Worm (Caenorhabditis elegans) whole organism, late embryonic: ENCODE data around the gene sod-5.

Source experiments
- ahr-1 ChIP-seq: sonication (generic microtip); optimal IDR thresholded peaks from 2 replicates; lab custom pipeline; 2016; ENCODE audit warnings: missing genetic modification characterization, missing compliant biosample characterization
- ceh-14 ChIP-seq: sonication (generic microtip); optimal IDR thresholded peaks from 2 replicates; lab custom pipeline; 2016; ENCODE audit warnings: missing genotype, missing genetic modification characterization, missing compliant biosample characterization
- ceh-18 ChIP-seq: sonication (generic microtip); optimal IDR thresholded peaks from 2 replicates; lab custom pipeline; 2016; ENCODE audit warnings: missing genetic modification characterization, missing compliant biosample characterization
- ceh-22 ChIP-seq: sonication (generic microtip); optimal IDR thresholded peaks from 2 replicates; lab custom pipeline; 2017; ENCODE audit warnings: missing biosample characterization, missing genetic modification characterization
- ceh-24 ChIP-seq: sonication (generic microtip); optimal IDR thresholded peaks from 2 replicates; lab custom pipeline; 2016; ENCODE audit warnings: mild to moderate bottlenecking, missing genetic modification characterization, missing compliant biosample characterization
- ceh-34 ChIP-seq: sonication (generic microtip); optimal IDR thresholded peaks from 2 replicates; lab custom pipeline; 2016; ENCODE audit warnings: mild to moderate bottlenecking, missing genetic modification characterization, missing compliant biosample characterization
- ceh-45 ChIP-seq: fragments of 200-800 bp; sonication (Bioruptor generic); IDR thresholded peaks from 2 replicates; pipeline ENCODE4 v1.3.6; 2022; ENCODE audit warnings: missing genetic modification reagents, missing genetic modification characterization, missing compliant biosample characterization
- ceh-9 ChIP-seq: sonication (generic microtip); optimal IDR thresholded peaks from 2 replicates; lab custom pipeline; 2016; ENCODE audit warnings: mild to moderate bottlenecking, missing genetic modification characterization, inconsistent platforms, missing compliant biosample characterization
- che-1 ChIP-seq: sonication (generic microtip); optimal IDR thresholded peaks from 2 replicates; lab custom pipeline; 2016; ENCODE audit warnings: mild to moderate bottlenecking, missing genetic modification characterization, missing compliant biosample characterization
- dve-1 ChIP-seq: sonication (generic microtip); optimal IDR thresholded peaks from 2 replicates; lab custom pipeline; 2017; ENCODE audit warnings: antibody characterized with exemption, mild to moderate bottlenecking, missing genetic modification characterization, missing compliant biosample characterization
- elt-4 ChIP-seq: sonication (generic microtip); optimal IDR thresholded peaks from 2 replicates; lab custom pipeline; 2016; ENCODE audit warnings: missing genetic modification characterization, missing compliant biosample characterization
- fax-1 ChIP-seq: sonication (generic microtip); optimal IDR thresholded peaks from 2 replicates; lab custom pipeline; 2016; ENCODE audit warnings: missing genotype, missing genetic modification characterization, missing compliant biosample characterization
- fkh-10 ChIP-seq: fragments of 150-350 bp; optimal IDR thresholded peaks from 2 replicates; lab custom pipeline; 2014; ENCODE audit warnings: missing biosample characterization, missing genetic modification reagents, missing genetic modification characterization
- fkh-6 ChIP-seq: sonication (generic microtip); optimal IDR thresholded peaks from 2 replicates; lab custom pipeline; 2016; ENCODE audit warnings: missing genetic modification characterization, missing compliant biosample characterization
- hlh-30 ChIP-seq: sonication (generic microtip); optimal IDR thresholded peaks from 2 replicates; lab custom pipeline; 2017; ENCODE audit warnings: antibody characterized with exemption, missing genetic modification characterization, missing compliant biosample characterization; ENCODE audit not compliant: insufficient read depth
- hlh-6 ChIP-seq: sonication (generic microtip); optimal IDR thresholded peaks from 2 replicates; lab custom pipeline; 2016; ENCODE audit warnings: missing genotype, missing genetic modification characterization, missing compliant biosample characterization
- lin-11 ChIP-seq: fragments of 200-800 bp; sonication (Bioruptor generic); optimal IDR thresholded peaks from 2 replicates; lab custom pipeline; 2018; ENCODE audit warnings: mild to moderate bottlenecking, missing genetic modification characterization, missing compliant biosample characterization
- mec-3 ChIP-seq: sonication (generic microtip); optimal IDR thresholded peaks from 2 replicates; lab custom pipeline; 2016; ENCODE audit warnings: borderline replicate concordance, missing genetic modification characterization, missing compliant biosample characterization
- nfya-1 ChIP-seq: sonication (generic microtip); optimal IDR thresholded peaks from 2 replicates; lab custom pipeline; 2017; ENCODE audit warnings: missing genetic modification characterization, mild to moderate bottlenecking, missing compliant biosample characterization, antibody characterized with exemption, moderate library complexity
- nhr-232 ChIP-seq: sonication (generic microtip); optimal IDR thresholded peaks from 2 replicates; lab custom pipeline; 2016; ENCODE audit warnings: missing genetic modification characterization, missing compliant biosample characterization
- pag-3 ChIP-seq: sonication (generic microtip); optimal IDR thresholded peaks from 2 replicates; lab custom pipeline; 2016; ENCODE audit warnings: missing compliant biosample characterization, missing genetic modification characterization, borderline replicate concordance
- pax-1 ChIP-seq: fragments of 150-350 bp; optimal IDR thresholded peaks from 2 replicates; lab custom pipeline; 2014; ENCODE audit warnings: missing biosample characterization, missing genetic modification characterization
- pha-2 ChIP-seq: sonication (generic microtip); optimal IDR thresholded peaks from 2 replicates; lab custom pipeline; 2017; ENCODE audit warnings: mild to moderate bottlenecking, missing genetic modification characterization, missing compliant biosample characterization
- pros-1 ChIP-seq: fragments of 150-350 bp; optimal IDR thresholded peaks from 2 replicates; lab custom pipeline; 2014; ENCODE audit warnings: missing biosample characterization, missing genetic modification reagents, missing genetic modification characterization
- sox-4 ChIP-seq: sonication (generic microtip); optimal IDR thresholded peaks from 2 replicates; lab custom pipeline; 2017; ENCODE audit warnings: mild to moderate bottlenecking, missing genetic modification characterization, inconsistent platforms, missing compliant biosample characterization
- tbx-2 ChIP-seq: sonication (generic microtip); optimal IDR thresholded peaks from 2 replicates; lab custom pipeline; 2016; ENCODE audit warnings: missing genetic modification characterization, missing compliant biosample characterization
- unc-42 ChIP-seq: sonication (generic microtip); optimal IDR thresholded peaks from 2 replicates; lab custom pipeline; 2016; ENCODE audit warnings: missing genotype, missing genetic modification characterization, missing compliant biosample characterization
- unc-55 ChIP-seq: sonication (generic microtip); optimal IDR thresholded peaks from 2 replicates; lab custom pipeline; 2017; ENCODE audit warnings: missing biosample characterization, missing genetic modification reagents, missing genetic modification characterization

sod-5 gene

ce11 chrII:4376295-4377172 lies 40.9 kb upstream of the sod-5 start, which contains the start of gene ntl-2 (continued):
- no peak for TF ChIP-seq mec-3 (tag; lab: Kevin White, UChicago)
- no peak for TF ChIP-seq ceh-9 (tag; lab: Kevin White, UChicago)
- peak; percentile 41 for TF ChIP-seq lin-11 (tag; lab: Kevin White, UChicago)
- peak; percentile 60 for TF ChIP-seq ceh-14 (tag; lab: Kevin White, UChicago)
- peak; percentile 89 for TF ChIP-seq pros-1 (tag; lab: Kevin White, UChicago)
- TF ChIP-seq pag-3 (tag; lab: Kevin White, UChicago): no peak
- peak; percentile 52 for TF ChIP-seq sox-4 (tag; lab: Kevin White, UChicago)
- peak; percentile 90 for TF ChIP-seq ceh-18 (tag; lab: Kevin White, UChicago)
- TF ChIP-seq fkh-10 (GFP tag; lab: Kevin White, UChicago): no peak
- TF ChIP-seq tbx-2 (tag; lab: Kevin White, UChicago): peak; percentile 88
- peak; percentile 67 for TF ChIP-seq che-1 (tag; lab: Kevin White, UChicago)

ce11 chrII:4378195-4378594 lies 39.2 kb upstream of the sod-5 start, which contains the start of gene B0286.1:
Gene B0286.1, plus strand, starts transcription at chrII:4378495.
- TF ChIP-seq elt-4: no peak
- no peak for TF ChIP-seq pag-3 (tag; lab: Kevin White, UChicago)
- TF ChIP-seq ceh-34 (tag; lab: Kevin White, UChicago): no peak
- no peak for TF ChIP-seq ceh-45 (GFP tag; lab: Robert Waterston, UW)
- TF ChIP-seq ceh-22 (tag; lab: Kevin White, UChicago): no peak
- no peak for TF ChIP-seq hlh-30 (tag; lab: Kevin White, UChicago)

DNA sequence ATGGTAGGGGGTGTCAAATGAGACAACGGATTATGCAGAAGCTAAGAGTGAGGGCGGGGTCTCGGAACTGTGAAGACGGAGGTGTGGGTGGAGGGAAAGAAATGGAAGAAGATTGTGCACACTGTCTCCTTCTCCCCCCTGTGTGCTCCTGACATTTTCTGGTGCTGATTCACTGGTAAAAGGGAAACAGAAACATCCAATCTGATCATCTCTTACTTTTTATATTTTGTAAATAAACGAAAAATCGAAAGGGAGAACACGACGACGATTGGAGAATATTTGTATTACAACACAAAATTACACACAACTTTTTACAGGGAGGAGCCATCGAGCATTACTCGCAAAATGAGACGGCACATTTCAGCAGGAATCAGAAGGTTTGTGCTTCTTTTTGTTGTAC lies 34.1 kb upstream of the sod-5 start, which contains the start of gene fkh-6:
Gene fkh-6 (minus strand): TSS at position 101 of the 400 bp plus-strand sequence.
- TF ChIP-seq nfya-1 (tag; lab: Kevin White, UChicago) (no peak), hlh-6 (tag; lab: Kevin White, UChicago) (no peak)

DNA sequence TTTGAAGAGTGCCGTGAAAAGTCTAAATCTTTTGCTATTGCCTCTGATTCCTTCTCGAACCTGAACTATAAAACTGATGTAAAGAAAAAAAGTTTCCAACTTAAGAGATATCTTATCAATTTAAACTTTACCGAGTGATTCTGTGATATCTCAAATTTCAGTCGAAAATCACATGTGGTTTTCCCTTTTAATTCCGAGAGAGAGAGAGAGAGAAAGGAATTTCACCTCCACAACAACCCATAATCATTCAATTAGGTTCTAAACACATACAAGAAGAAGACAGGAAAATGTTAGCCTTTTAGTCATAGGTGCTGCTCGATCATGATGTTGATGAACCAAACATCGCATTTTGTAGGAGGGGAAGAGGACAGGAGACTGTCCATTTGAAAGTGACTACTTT lies 26.4 kb upstream of the sod-5 start:
- TF ChIP-seq sox-4 (tag; lab: Kevin White, UChicago) (no peak), ceh-9 (tag; lab: Kevin White, UChicago) (no peak), pax-1 (tag; lab: Kevin White, UChicago) (no peak), unc-42 (tag; lab: Kevin White, UChicago) (no peak), nfya-1 (tag; lab: Kevin White, UChicago) (no peak), dve-1 (tag; lab: Kevin White, UChicago) (no peak), unc-55 (GFP tag; lab: Kevin White, UChicago) (no peak), ceh-14 (tag; lab: Kevin White, UChicago) (no peak), ceh-24 (tag; lab: Kevin White, UChicago) (no peak), lin-11 (tag; lab: Kevin White, UChicago) (no peak), ahr-1 (no peak), pha-2 (tag; lab: Kevin White, UChicago) (no peak)
- TF ChIP-seq, all 69 proteins: peak for 0

- TF ChIP-seq fax-1 (tag; lab: Kevin White, UChicago) (no peak), nhr-232 (tag; lab: Kevin White, UChicago) (no peak), fkh-6 (tag; lab: Kevin White, UChicago) (peak; percentile 82), ceh-9 (tag; lab: Kevin White, UChicago) (no peak)
These were observed 24.8 kb upstream of the sod-5 start, which contains the start of gene mlt-7 for ce11 chrII:4392526-4393057. Gene mlt-7, plus strand, starts transcription at chrII:4393007.
